Worm (Caenorhabditis elegans): ENCODE results near the gene nhr-3.

DNA sequence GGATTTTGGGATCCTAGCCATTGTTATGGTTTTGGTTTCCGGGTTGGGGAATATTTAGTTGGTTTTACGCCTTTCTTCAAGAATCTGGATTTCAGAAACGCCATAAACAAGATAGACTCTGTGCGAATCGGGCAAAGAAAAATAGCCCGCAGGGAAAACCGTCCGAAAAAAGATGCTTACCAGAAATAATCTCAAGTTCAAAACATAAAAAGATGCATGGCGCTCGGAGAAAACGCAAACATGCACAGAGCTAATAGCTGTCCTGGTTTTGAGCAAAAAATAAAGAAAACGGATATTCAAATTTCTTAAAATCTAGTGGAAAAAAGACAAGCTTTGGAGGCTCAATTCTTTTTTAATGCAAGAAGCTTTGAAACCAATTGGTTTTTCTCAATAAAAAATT lies 40.9 kb downstream of the nhr-3 start, which contains the start of gene C44H4.6:
- TF ChIP-seq ztf-11 (tag; optimal IDR thresholded peaks at IDR 0.05) (no peak), daf-12 (tag; optimal IDR thresholded peaks at IDR 0.05) (no peak), nhr-23 (tag; optimal IDR thresholded peaks at IDR 0.05) (no peak)
